Worm (Caenorhabditis elegans) whole organism, L1 larva: ENCODE data around the gene sre-52.

Source experiments
- C04F5.9 ChIP-seq: sonication (generic microtip); optimal IDR thresholded peaks from 2 replicates; lab custom pipeline; 2016; ENCODE audit warnings: missing genetic modification characterization, missing compliant biosample characterization
- F16B12.6 ChIP-seq: fragments of 150-350 bp; optimal IDR thresholded peaks from 2 replicates; lab custom pipeline; 2014; ENCODE audit warnings: missing biosample characterization, missing genetic modification characterization
- Y116A8C.19 ChIP-seq: sonication (generic microtip); optimal IDR thresholded peaks from 2 replicates; lab custom pipeline; 2016; ENCODE audit warnings: missing compliant biosample characterization, missing genetic modification characterization, borderline replicate concordance
- aha-1 ChIP-seq: fragments of 150-350 bp; optimal IDR thresholded peaks from 2 replicates; lab custom pipeline; 2014; ENCODE audit warnings: missing biosample characterization, missing genetic modification characterization
- aly-2 ChIP-seq: fragments of 150-350 bp; optimal IDR thresholded peaks from 2 replicates; lab custom pipeline; 2014; ENCODE audit warnings: missing biosample characterization, missing genetic modification characterization
- ama-1 ChIP-seq: fragments of 150-350 bp; optimal IDR thresholded peaks from 2 replicates; lab custom pipeline; 2014
- blmp-1 ChIP-seq: fragments of 150-350 bp; optimal IDR thresholded peaks from 2 replicates; lab custom pipeline; 2014; ENCODE audit warnings: missing biosample characterization, missing genetic modification characterization
- ceh-8 ChIP-seq: fragments of 200-800 bp; sonication (Bioruptor generic); optimal IDR thresholded peaks from 2 replicates; lab custom pipeline; 2018; ENCODE audit warnings: mild to moderate bottlenecking, missing genetic modification characterization, moderate library complexity, missing compliant biosample characterization
- ceh-82 ChIP-seq, 3 experiments: fragments of 150-350 bp in 1 of 3; sonication (generic microtip) in 2 of 3; optimal IDR thresholded peaks; 2 replicates each; lab custom pipeline; 2014 to 2017; ENCODE audit warnings: missing biosample characterization in 3 of 3, missing genetic modification characterization in 3 of 3
- ceh-90 ChIP-seq: sonication (generic microtip); optimal IDR thresholded peaks from 2 replicates; lab custom pipeline; 2016; ENCODE audit warnings: missing genetic modification characterization, missing compliant biosample characterization
- efl-1 ChIP-seq, 4 experiments: fragments of 150-350 bp; optimal IDR thresholded peaks in 3 of 4; peaks in 1 of 4; 1 replicate in 1 of 4; 2 replicates in 3 of 4; lab custom pipeline; 2014; ENCODE audit warnings: missing biosample characterization in 2 of 4, missing genetic modification characterization in 2 of 4, missing genetic modification reagents in 2 of 4
- elt-2 ChIP-seq: sonication (generic microtip); optimal IDR thresholded peaks from 2 replicates; lab custom pipeline; 2016; ENCODE audit warnings: missing genetic modification characterization, mild to moderate bottlenecking, inconsistent platforms, missing compliant biosample characterization, missing genetic modification reagents
- elt-3 ChIP-seq, 6 experiments: fragments of 150-350 bp in 1 of 6; sonication (generic microtip); optimal IDR thresholded peaks; 2 replicates each; lab custom pipeline; 2017 to 2018; ENCODE audit warnings: missing biosample characterization in 6 of 6, missing genetic modification characterization in 6 of 6, inconsistent platforms in 1 of 6
- ets-5 ChIP-seq: fragments of 200-800 bp; sonication (Bioruptor generic); IDR thresholded peaks from 2 replicates; pipeline ENCODE4 v1.3.6; 2022; ENCODE audit warnings: missing genetic modification characterization, missing compliant biosample characterization
- grh-1 ChIP-seq: fragments of 200-800 bp; sonication (Bioruptor generic); IDR thresholded peaks from 2 replicates; pipeline ENCODE4 v1.3.6; 2022; ENCODE audit warnings: missing genetic modification reagents, missing genetic modification characterization, missing compliant biosample characterization
- hlh-17 ChIP-seq: fragments of 200-800 bp; sonication (Bioruptor generic); optimal IDR thresholded peaks from 2 replicates; lab custom pipeline; 2018; ENCODE audit warnings: missing genetic modification characterization, mild to moderate bottlenecking, missing compliant biosample characterization, moderate library complexity, borderline replicate concordance
- hlh-4 ChIP-seq: sonication (generic microtip); optimal IDR thresholded peaks from 2 replicates; lab custom pipeline; 2016; ENCODE audit warnings: mild to moderate bottlenecking, missing genetic modification characterization, missing compliant biosample characterization
- hpl-2 ChIP-seq: fragments of 150-350 bp; optimal IDR thresholded peaks from 2 replicates; lab custom pipeline; 2014; ENCODE audit warnings: missing biosample characterization, missing genetic modification reagents, missing genetic modification characterization
- isw-1 ChIP-seq: fragments of 200-800 bp; sonication (Bioruptor generic); IDR thresholded peaks from 2 replicates; pipeline ENCODE4 v1.3.6; 2022; ENCODE audit warnings: missing genetic modification characterization, missing compliant biosample characterization
- lin-13 ChIP-seq: fragments of 150-350 bp; optimal IDR thresholded peaks from 2 replicates; lab custom pipeline; 2014; ENCODE audit warnings: missing biosample characterization, missing genetic modification reagents, missing genetic modification characterization
- lin-14 ChIP-seq: fragments of 200-800 bp; sonication (Bioruptor generic); optimal IDR thresholded peaks from 2 replicates; lab custom pipeline; 2018; ENCODE audit warnings: mild to moderate bottlenecking, missing genetic modification characterization, moderate library complexity, missing compliant biosample characterization
- lin-35 ChIP-seq, 2 experiments: fragments of 150-350 bp; optimal IDR thresholded peaks; 2 replicates each; lab custom pipeline; 2014; ENCODE audit warnings: missing biosample characterization in 2 of 2, missing genetic modification characterization in 2 of 2, missing genetic modification reagents in 2 of 2
- lin-39 ChIP-seq: fragments of 150-350 bp; optimal IDR thresholded peaks from 2 replicates; lab custom pipeline; 2014; ENCODE audit warnings: missing biosample characterization, missing genetic modification reagents, missing genetic modification characterization
- lir-3 ChIP-seq: sonication (generic microtip); optimal IDR thresholded peaks from 2 replicates; lab custom pipeline; 2016; ENCODE audit warnings: mild to moderate bottlenecking, missing genetic modification characterization, moderate library complexity, missing compliant biosample characterization; ENCODE audit not compliant: poor library complexity
- lsy-2 ChIP-seq, 2 experiments: fragments of 150-350 bp; optimal IDR thresholded peaks; 2 replicates each; lab custom pipeline; 2014; ENCODE audit warnings: missing biosample characterization in 2 of 2, missing genetic modification characterization in 2 of 2
- mab-9 ChIP-seq: fragments of 200-800 bp; sonication (Bioruptor generic); IDR thresholded peaks from 2 replicates; pipeline ENCODE4 v1.3.6; 2022; ENCODE audit warnings: missing genetic modification reagents, missing genetic modification characterization, missing compliant biosample characterization
- mep-1 ChIP-seq: fragments of 150-350 bp; optimal IDR thresholded peaks from 2 replicates; lab custom pipeline; 2014; ENCODE audit warnings: missing biosample characterization, missing genetic modification characterization
- nhr-20 ChIP-seq: sonication (generic microtip); optimal IDR thresholded peaks from 2 replicates; lab custom pipeline; 2016; ENCODE audit warnings: mild to moderate bottlenecking, missing genetic modification characterization, missing compliant biosample characterization
- nhr-237 ChIP-seq: fragments of 150-350 bp; optimal IDR thresholded peaks from 2 replicates; lab custom pipeline; 2014; ENCODE audit warnings: missing biosample characterization, missing genetic modification characterization
- nhr-28 ChIP-seq: fragments of 150-350 bp; optimal IDR thresholded peaks from 2 replicates; lab custom pipeline; 2014; ENCODE audit warnings: missing biosample characterization, missing genetic modification characterization
- nhr-71 ChIP-seq: sonication (generic microtip); optimal IDR thresholded peaks from 2 replicates; lab custom pipeline; 2016; ENCODE audit warnings: mild to moderate bottlenecking, missing genetic modification characterization, moderate library complexity, missing compliant biosample characterization
- nhr-77 ChIP-seq: fragments of 150-350 bp; optimal IDR thresholded peaks from 2 replicates; lab custom pipeline; 2014; ENCODE audit warnings: missing biosample characterization, missing genetic modification characterization
- nhr-85 ChIP-seq: sonication (generic microtip); peaks from one replicate; lab custom pipeline; 2016; ENCODE audit warnings: missing genetic modification characterization, inconsistent platforms, missing compliant biosample characterization
- pax-3 ChIP-seq: fragments of 200-800 bp; sonication (Bioruptor generic); optimal IDR thresholded peaks from 2 replicates; lab custom pipeline; 2018; ENCODE audit warnings: mild to moderate bottlenecking, missing genetic modification characterization, moderate library complexity, missing compliant biosample characterization
- rnt-1 ChIP-seq: sonication (generic microtip); optimal IDR thresholded peaks from 2 replicates; lab custom pipeline; 2016; ENCODE audit warnings: mild to moderate bottlenecking, missing genetic modification characterization, moderate library complexity, missing compliant biosample characterization
- skn-1 ChIP-seq: fragments of 150-350 bp; optimal IDR thresholded peaks from 2 replicates; lab custom pipeline; 2014; ENCODE audit warnings: missing biosample characterization, missing genetic modification characterization
- snpc-4 ChIP-seq: fragments of 150-350 bp; optimal IDR thresholded peaks from 2 replicates; lab custom pipeline; 2014; ENCODE audit warnings: missing biosample characterization, missing genetic modification characterization
- snu-23 ChIP-seq: sonication (generic microtip); optimal IDR thresholded peaks from 2 replicates; lab custom pipeline; 2016; ENCODE audit warnings: missing genetic modification characterization, missing compliant biosample characterization
- sox-4 ChIP-seq: sonication (generic microtip); optimal IDR thresholded peaks from 2 replicates; lab custom pipeline; 2016; ENCODE audit warnings: missing genetic modification characterization, missing compliant biosample characterization
- sptf-1 ChIP-seq: fragments of 150-350 bp; optimal IDR thresholded peaks from 2 replicates; lab custom pipeline; 2014; ENCODE audit warnings: missing biosample characterization, missing genetic modification characterization
- swsn-7 ChIP-seq: sonication (generic microtip); optimal IDR thresholded peaks from 2 replicates; lab custom pipeline; 2016; ENCODE audit warnings: missing genetic modification characterization, missing compliant biosample characterization
- unc-130 ChIP-seq: fragments of 150-350 bp; optimal IDR thresholded peaks from 2 replicates; lab custom pipeline; 2017; ENCODE audit warnings: missing biosample characterization, missing genetic modification characterization, inconsistent platforms
- vab-15 ChIP-seq: sonication (generic microtip); optimal IDR thresholded peaks from 2 replicates; lab custom pipeline; 2017; ENCODE audit warnings: missing genotype, mild to moderate bottlenecking, missing genetic modification characterization, missing compliant biosample characterization
- zip-4 ChIP-seq: fragments of 200-800 bp; sonication (Bioruptor generic); optimal IDR thresholded peaks from 2 replicates; lab custom pipeline; 2018; ENCODE audit warnings: mild to moderate bottlenecking, missing genetic modification characterization, moderate library complexity, missing compliant biosample characterization
- ztf-11 ChIP-seq, 2 experiments: sonication (generic microtip); optimal IDR thresholded peaks; 2 replicates each; lab custom pipeline; 2016 to 2017; ENCODE audit warnings: missing genetic modification characterization in 2 of 2, missing biosample characterization in 1 of 2, missing compliant biosample characterization in 1 of 2

The sre-52 gene

DNA sequence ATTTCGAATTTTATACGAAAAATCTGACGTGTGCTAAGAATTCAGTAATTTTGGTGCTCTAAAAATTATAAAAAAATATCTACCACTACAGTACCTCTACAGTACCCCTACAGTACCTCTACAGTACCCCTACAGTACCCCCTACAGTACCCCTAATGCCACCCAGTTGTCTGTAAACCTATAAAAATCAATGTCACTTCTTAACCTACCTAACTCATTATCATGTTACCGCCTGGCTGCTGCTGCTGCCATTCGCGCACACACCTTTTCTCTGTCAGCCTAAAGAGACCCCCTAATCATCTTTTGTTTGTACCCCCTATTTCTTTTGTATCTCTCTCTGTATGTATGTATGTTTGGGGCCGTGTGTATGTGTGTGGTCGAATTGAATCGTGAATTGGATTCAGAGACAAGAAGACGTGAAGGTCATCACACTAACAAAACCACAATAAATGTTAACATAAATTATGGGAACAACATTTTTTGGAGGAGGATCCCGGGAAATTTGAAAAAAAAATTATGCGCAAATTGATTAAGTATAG is 15.3 kb downstream of the sre-52 start:
- TF ChIP-seq snpc-4, result no peak
- TF ChIP-seq ceh-90 (tag; lab: Kevin White, UChicago), result no peak
- no peak for TF ChIP-seq lin-39
- TF ChIP-seq lin-35 (GFP tag; optimal IDR thresholded peaks at IDR 0.05; lab: Kevin White, UChicago), result peak in 1 of 2 experiments; percentile 17
- TF ChIP-seq ceh-82 (tag; optimal IDR thresholded peaks at IDR 0.05; lab: Kevin White, UChicago), result peak in 1 of 3 experiments; percentile 1
- no peak for TF ChIP-seq sptf-1 (tag; lab: Kevin White, UChicago)
- no peak for TF ChIP-seq ceh-8
- peak; percentile 25 for TF ChIP-seq nhr-71 (tag; lab: Kevin White, UChicago)
- peak; percentile 12 for TF ChIP-seq blmp-1 (tag; lab: Kevin White, UChicago)
- peak; percentile 13 for TF ChIP-seq nhr-20 (tag; lab: Kevin White, UChicago)
- peak in 1 of 2 experiments; percentile 72 for TF ChIP-seq lsy-2 (tag; optimal IDR thresholded peaks at IDR 0.05; lab: Kevin White, UChicago)
- no peak for TF ChIP-seq swsn-7 (tag; lab: Kevin White, UChicago)
- TF ChIP-seq lin-13 (GFP tag; lab: Kevin White, UChicago), result no peak
- no peak for TF ChIP-seq nhr-28 (tag; lab: Kevin White, UChicago)
- TF ChIP-seq snu-23 (GFP tag; lab: Kevin White, UChicago), result peak; percentile 40
- peak in 1 of 6 experiments; percentile 24 for TF ChIP-seq elt-3 (tag; optimal IDR thresholded peaks at IDR 0.05; lab: Kevin White, UChicago)
- no peak for TF ChIP-seq C04F5.9
- TF ChIP-seq lin-14 (GFP tag; lab: Kevin White, UChicago), result peak; percentile 54
- TF ChIP-seq mep-1 (tag; lab: Kevin White, UChicago), result peak; percentile 34
- TF ChIP-seq nhr-85 (tag; lab: Kevin White, UChicago), result peak; percentile 83
- no peak for TF ChIP-seq mab-9 (GFP tag; lab: Robert Waterston, UW)

DNA sequence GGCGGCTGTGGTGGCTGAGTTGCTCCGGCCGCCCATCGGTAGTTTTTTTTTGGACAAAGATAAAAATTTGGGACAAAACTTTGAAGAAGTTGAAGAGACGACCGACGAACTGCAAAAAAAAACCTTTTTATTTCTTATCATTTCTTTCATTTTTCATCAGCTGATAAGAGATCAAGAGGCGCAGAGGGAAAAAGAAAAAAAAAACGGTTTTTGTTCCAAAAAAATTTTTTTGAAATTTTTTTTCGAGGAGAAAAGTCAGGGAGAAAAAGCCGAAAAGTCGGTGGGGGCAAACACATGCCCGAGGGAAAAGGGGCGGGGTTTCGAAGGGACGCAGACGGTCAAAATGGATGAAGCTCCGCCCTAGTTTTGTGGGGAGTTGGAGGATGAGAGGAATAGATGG is 16.6 kb downstream of the sre-52 start, which contains the start of gene ras-1:
Gene ras-1, minus strand, starts transcription at position 129 of the 400 bp plus-strand sequence.
- peak; percentile 26 for TF ChIP-seq elt-2 (tag; lab: Kevin White, UChicago)
- no peak for TF ChIP-seq zip-4 (GFP tag; lab: Kevin White, UChicago)
- TF ChIP-seq mab-9 (GFP tag; lab: Robert Waterston, UW), result no peak
- TF ChIP-seq blmp-1 (tag; lab: Kevin White, UChicago), result peak; percentile 1
- TF ChIP-seq efl-1 (optimal IDR thresholded peaks at IDR 0.05; lab: Kevin White, UChicago), result no peak
- TF ChIP-seq efl-1 (GFP tag; optimal IDR thresholded peaks at IDR 0.05 in 1 of 2; lab: Kevin White, UChicago), result peak in 1 of 2 experiments; percentile 51
- peak in 1 of 2 experiments; percentile 2 for TF ChIP-seq lsy-2 (tag; optimal IDR thresholded peaks at IDR 0.05; lab: Kevin White, UChicago)
- no peak for TF ChIP-seq Y116A8C.19
- TF ChIP-seq, all 84 proteins: peak for 4

DNA sequence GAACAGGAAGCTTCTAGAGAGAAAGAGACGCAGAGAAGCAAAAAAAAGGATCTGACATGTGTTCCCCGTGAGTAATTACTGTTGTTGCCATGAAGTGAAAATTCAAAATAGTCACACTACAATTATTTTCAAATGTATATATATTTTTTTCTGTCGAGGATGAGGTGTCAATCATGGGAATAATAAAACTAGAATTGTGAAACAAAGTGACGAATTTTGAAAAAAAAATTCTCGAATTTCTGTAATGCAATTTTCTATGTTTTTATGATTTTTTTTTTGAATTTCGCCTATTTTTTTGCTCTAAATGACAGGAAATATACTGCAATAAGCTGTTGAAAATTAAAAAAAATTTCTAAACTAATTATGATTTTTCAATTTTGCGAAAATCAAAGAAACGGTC is 17.6 kb downstream of the sre-52 start:
- no peak for TF ChIP-seq swsn-7 (tag; lab: Kevin White, UChicago)
- no peak for TF ChIP-seq skn-1 (tag; lab: Kevin White, UChicago)
- TF ChIP-seq, all 84 proteins: peak for 0

DNA sequence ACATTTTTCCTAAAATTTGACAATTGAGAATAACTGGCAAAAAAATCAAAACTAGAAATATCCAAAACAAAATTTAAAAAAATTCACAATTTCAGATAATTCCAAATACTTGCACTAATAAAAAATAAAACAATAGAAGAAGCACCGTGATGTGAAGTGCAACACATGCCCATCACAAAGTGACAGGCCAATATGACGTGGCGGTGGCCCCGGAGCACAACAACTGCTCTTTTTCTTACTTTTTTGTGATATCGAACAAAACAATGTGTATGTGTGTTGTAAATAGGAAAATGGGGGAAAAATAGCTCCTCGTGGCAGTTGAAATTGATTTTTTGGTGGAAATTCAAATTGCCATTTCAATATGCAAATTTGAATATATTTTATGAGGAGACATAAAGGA is 18.3 kb downstream of the sre-52 start:
- TF ChIP-seq hlh-4 (tag; lab: Kevin White, UChicago) (no peak), vab-15 (tag; lab: Kevin White, UChicago) (no peak), mep-1 (tag; lab: Kevin White, UChicago) (no peak), isw-1 (GFP tag; lab: Robert Waterston, UW) (no peak), pax-3 (tag; lab: Kevin White, UChicago) (no peak), zip-4 (GFP tag; lab: Kevin White, UChicago) (no peak), hlh-17 (GFP tag; lab: Kevin White, UChicago) (no peak), lin-14 (GFP tag; lab: Kevin White, UChicago) (peak; percentile 51), lsy-2 (tag; optimal IDR thresholded peaks at IDR 0.05; lab: Kevin White, UChicago) (peak in 1 of 2 experiments; percentile 25), aly-2 (tag; lab: Kevin White, UChicago) (no peak), nhr-77 (tag; lab: Kevin White, UChicago) (no peak), snpc-4 (no peak), snu-23 (GFP tag; lab: Kevin White, UChicago) (peak; percentile 1), nhr-237 (tag; lab: Kevin White, UChicago) (no peak), swsn-7 (tag; lab: Kevin White, UChicago) (no peak), hpl-2 (GFP tag; lab: Kevin White, UChicago) (no peak), grh-1 (no peak), ztf-11 (tag; optimal IDR thresholded peaks at IDR 0.05; lab: Kevin White, UChicago) (no peak), F16B12.6 (tag; lab: Kevin White, UChicago) (no peak), mab-9 (GFP tag; lab: Robert Waterston, UW) (no peak), rnt-1 (peak; percentile 69), ama-1 (lab: Kevin White, UChicago) (no peak), lir-3 (tag; lab: Kevin White, UChicago) (no peak), ets-5 (GFP tag; lab: Robert Waterston, UW) (no peak), unc-130 (no peak), sox-4 (tag; lab: Kevin White, UChicago) (no peak), aha-1 (tag; lab: Kevin White, UChicago) (no peak)
